Fruit fly (Drosophila melanogaster) whole organism: ENCODE measurements around the gene Ccn.

Experiments
- CG8478 ChIP-seq: fragments of >200 bp; optimal IDR thresholded peaks from 2 replicates; lab custom pipeline; 2018; ENCODE audit warnings: inconsistent platforms
- Dll ChIP-seq: fragments of >200 bp; optimal IDR thresholded peaks from 2 replicates; lab custom pipeline; 2017
- EcR ChIP-seq, 2 experiments: fragments of >200 bp; optimal IDR thresholded peaks; 2 replicates each; lab custom pipeline; 2017; ENCODE audit warnings: missing biosample characterization in 2 of 2, missing genetic modification characterization in 2 of 2, missing genetic modification reagents in 2 of 2
- pan ChIP-seq: fragments of >200 bp; optimal IDR thresholded peaks from 2 replicates; lab custom pipeline; 2017
- usp ChIP-seq: fragments of >200 bp; optimal IDR thresholded peaks from 2 replicates; lab custom pipeline; 2017; ENCODE audit warnings: missing biosample characterization, missing genetic modification characterization, mixed read lengths

- TF ChIP-seq pan (lab: Kevin White, UChicago) (no peak), usp (GFP tag; lab: Kevin White, UChicago) (no peak), Dll (lab: Kevin White, UChicago) (no peak), CG8478 (lab: Kevin White, UChicago) (no peak), EcR (GFP tag; optimal IDR thresholded peaks at IDR 0.05; lab: Kevin White, UChicago) (no peak)
Measured at dm6 chr3L:17647543-17647942, 42.3 kb upstream of the Ccn start.
